Worm (Caenorhabditis elegans): ENCODE results near the gene him-10.
A peak's percentile ranks its signal among the peaks of the same experiment; 100 is the strongest.

The him-10 gene

DNA sequence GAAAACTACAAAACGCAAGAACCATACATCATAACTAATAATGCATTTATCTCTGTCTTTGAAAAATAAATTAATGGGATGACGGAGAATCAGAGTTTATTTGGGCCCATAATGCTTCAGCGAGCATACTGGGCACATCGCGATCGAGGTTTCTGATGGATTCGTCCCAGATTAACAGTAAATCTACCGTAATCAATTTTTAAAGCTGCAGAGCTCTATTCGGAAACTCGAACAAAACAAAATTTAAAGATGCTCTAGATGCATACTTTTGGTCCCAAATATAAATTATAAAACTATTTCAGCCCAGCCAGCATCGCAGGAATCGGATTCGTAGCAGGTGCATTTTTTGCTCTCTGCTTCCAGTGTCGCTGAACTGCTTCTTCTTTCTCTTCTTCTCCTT, 25.0 kb downstream of the him-10 start (continued):
- TF ChIP-seq madf-3 (GFP tag; IDR thresholded peaks at IDR 0.05): peak; percentile 76
- no peak for TF ChIP-seq somi-1 (GFP tag; optimal IDR thresholded peaks at IDR 0.05)
- 0 out of 2 replicates have a peak, but pooled peaks have one; percentile 14 for TF ChIP-seq K11D2.4 (GFP tag; IDR thresholded peaks at IDR 0.05)
- TF ChIP-seq ztf-26 (tag; optimal IDR thresholded peaks at IDR 0.05): no peak
- TF ChIP-seq tlf-1 (GFP tag; optimal IDR thresholded peaks at IDR 0.05): no peak
- TF ChIP-seq Y95B8A.8 (GFP tag; IDR thresholded peaks at IDR 0.05): peak; percentile 50; the same call in 1 of the 2 replicates
- TF ChIP-seq ceh-79 (tag; optimal IDR thresholded peaks at IDR 0.05): no peak
- no peak for TF ChIP-seq F52B5.7 (tag; optimal IDR thresholded peaks at IDR 0.05)

DNA sequence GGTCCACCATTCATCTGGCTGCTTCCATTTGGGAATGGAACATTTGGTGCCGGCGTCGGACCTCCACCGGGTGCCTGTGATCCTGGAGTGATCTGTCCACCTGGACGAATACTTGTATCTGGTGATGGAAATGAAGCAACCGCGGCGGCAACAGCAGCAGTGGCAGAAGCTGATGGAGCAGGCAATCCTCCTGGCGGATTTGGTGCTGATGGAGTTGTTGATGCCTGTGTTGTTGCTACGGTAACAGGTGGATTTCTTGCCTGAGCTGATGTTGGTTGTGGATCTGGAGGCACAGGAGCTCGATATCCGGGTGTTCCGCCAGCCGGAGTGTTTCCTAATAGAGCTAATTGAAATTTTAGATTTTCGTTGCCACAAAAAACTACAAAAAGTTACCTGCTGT, 29.4 kb downstream of the him-10 start:
- TF ChIP-seq athp-1 (tag; optimal IDR thresholded peaks at IDR 0.05) (no peak), nhr-80 (tag; optimal IDR thresholded peaks at IDR 0.05) (no peak), T07F8.4 (tag; optimal IDR thresholded peaks at IDR 0.05) (no peak), F33H1.4 (GFP tag; IDR thresholded peaks at IDR 0.05) (peak; percentile 8; the same call in 1 of the 2 replicates), zfh-2 (GFP tag; conservative IDR thresholded peaks at IDR 0.05) (peak; percentile 65), K12H6.12 (tag; optimal IDR thresholded peaks at IDR 0.05) (no peak), nfyb-1 (GFP tag; IDR thresholded peaks at IDR 0.05) (no peak), Y67H2A.10 (GFP tag; conservative IDR thresholded peaks at IDR 0.05) (no peak), chd-7 (tag; optimal IDR thresholded peaks at IDR 0.05) (peak; percentile 10), hrde-1 (tag; optimal IDR thresholded peaks at IDR 0.05; ENCODE audit: borderline replicate concordance) (no peak), F23B12.7 (tag; optimal IDR thresholded peaks at IDR 0.05; ENCODE audit: insufficient read depth) (no peak), hlh-12 (tag; optimal IDR thresholded peaks at IDR 0.05) (no peak), die-1 (tag; optimal IDR thresholded peaks at IDR 0.05) (no peak), mes-4 (tag; optimal IDR thresholded peaks at IDR 0.05) (no peak), egrh-3 (GFP tag; IDR thresholded peaks at IDR 0.05) (peak; percentile 18; the same call in 1 of the 2 replicates), B0261.1 (tag; optimal IDR thresholded peaks at IDR 0.05) (no peak)

DNA sequence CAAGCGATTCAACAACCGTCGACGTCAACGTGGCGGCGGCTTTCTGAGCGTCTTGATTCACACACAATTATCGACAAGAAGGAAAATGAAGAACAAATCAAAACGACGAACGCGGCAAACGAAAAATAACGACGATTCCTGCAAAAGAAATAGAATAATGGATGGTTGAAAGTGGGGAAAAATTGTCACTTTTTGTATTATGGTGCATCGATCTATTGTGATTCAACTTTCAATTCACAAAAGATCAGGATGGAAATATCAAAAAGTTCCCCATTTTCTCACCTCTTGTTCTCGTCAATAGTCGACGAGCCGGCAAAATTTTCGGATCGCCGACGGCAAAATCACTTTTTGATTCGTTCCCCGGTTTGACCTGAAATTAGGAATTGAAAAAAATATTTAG, 30.3 kb downstream of the him-10 start, which contains the start of the genes R12B2.13 and mdt-15:
TSS of gene R12B2.13 (minus strand) at position 101 of the 400 bp plus-strand sequence.
TSS of gene mdt-15 (minus strand) at position 376 of the 400 bp plus-strand sequence.
- TF ChIP-seq snpc-1.3 (tag; optimal IDR thresholded peaks at IDR 0.05; ENCODE audit: insufficient read depth) (no peak), snpc-3.4 (tag; optimal IDR thresholded peaks at IDR 0.05) (no peak), mcd-1 (GFP tag; IDR thresholded peaks at IDR 0.05) (no peak), pbrm-1 (GFP tag; IDR thresholded peaks at IDR 0.05) (0 out of 2 replicates have a peak, but pooled peaks have one; percentile 26), F57C9.4 (tag; optimal IDR thresholded peaks at IDR 0.05) (no peak), C17E4.6 (GFP tag; IDR thresholded peaks at IDR 0.05) (no peak), Y53G8AR.9 (GFP tag; conservative IDR thresholded peaks at IDR 0.05) (0 out of 2 replicates have a peak, but pooled peaks have one; percentile 41), pha-4 (tag; optimal IDR thresholded peaks at IDR 0.05) (no peak)

DNA sequence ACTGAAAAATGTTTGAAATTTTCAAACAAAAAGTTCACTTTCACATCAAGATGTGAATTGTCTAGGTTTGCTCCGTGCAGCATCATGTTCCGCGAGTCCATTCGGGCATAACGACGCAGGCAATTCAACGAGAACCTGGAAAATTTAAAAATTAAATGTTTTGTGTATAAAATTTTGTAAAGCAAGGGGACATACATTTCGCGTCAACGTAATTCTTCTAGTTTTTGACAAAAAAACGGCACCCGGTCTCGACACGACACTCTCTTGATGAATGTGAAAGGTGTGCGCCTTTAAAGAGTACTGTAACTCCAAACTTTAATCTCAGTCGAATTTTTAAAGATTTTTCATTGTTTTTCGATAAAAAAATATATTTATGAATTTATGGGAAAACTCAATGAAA, 31.0 kb downstream of the him-10 start, which contains the start of gene R12B2.6:
TSS of gene R12B2.6 (minus strand) at position 101 of the 400 bp plus-strand sequence.
- no peak for TF ChIP-seq ztf-22 (GFP tag; optimal IDR thresholded peaks at IDR 0.05)
- TF ChIP-seq cebp-2 (GFP tag; IDR thresholded peaks at IDR 0.05): no peak
- TF ChIP-seq aptf-2 (GFP tag; conservative IDR thresholded peaks at IDR 0.05): no peak
- no peak for TF ChIP-seq ztf-6 (GFP tag; IDR thresholded peaks at IDR 0.05)
- TF ChIP-seq ztf-26 (tag; optimal IDR thresholded peaks at IDR 0.05): no peak
- TF ChIP-seq B0336.3 (GFP tag; IDR thresholded peaks at IDR 0.05): no peak
- no peak for TF ChIP-seq rec-8 (tag; optimal IDR thresholded peaks at IDR 0.05)
- peak; percentile 52 for TF ChIP-seq lsl-1 (GFP tag; optimal IDR thresholded peaks at IDR 0.05)
- TF ChIP-seq akir-1 (GFP tag; optimal IDR thresholded peaks at IDR 0.05): no peak

Data from whole organism, young adult.